Worm (Caenorhabditis elegans) whole organism, L1 larva: ENCODE measurements around the gene F35C11.4.
A peak's percentile ranks its signal among the peaks of the same experiment; 100 is the strongest.

ENCODE experiments used
- C04F5.9 ChIP-seq: sonication (generic microtip); optimal IDR thresholded peaks from 2 replicates; lab custom pipeline; 2016; ENCODE audit warnings: missing genetic modification characterization, missing compliant biosample characterization
- C16A3.4 ChIP-seq: fragments of 150-350 bp; optimal IDR thresholded peaks from 2 replicates; lab custom pipeline; 2014; ENCODE audit warnings: missing biosample characterization, missing genetic modification characterization
- F16B12.6 ChIP-seq: fragments of 150-350 bp; optimal IDR thresholded peaks from 2 replicates; lab custom pipeline; 2014; ENCODE audit warnings: missing biosample characterization, missing genetic modification characterization
- aha-1 ChIP-seq: fragments of 150-350 bp; optimal IDR thresholded peaks from 2 replicates; lab custom pipeline; 2014; ENCODE audit warnings: missing biosample characterization, missing genetic modification characterization
- ama-1 ChIP-seq: fragments of 150-350 bp; optimal IDR thresholded peaks from 2 replicates; lab custom pipeline; 2014
- blmp-1 ChIP-seq: fragments of 150-350 bp; optimal IDR thresholded peaks from 2 replicates; lab custom pipeline; 2014; ENCODE audit warnings: missing biosample characterization, missing genetic modification characterization
- ceh-63 ChIP-seq: fragments of 200-800 bp; sonication (Bioruptor generic); optimal IDR thresholded peaks from 2 replicates; lab custom pipeline; 2018; ENCODE audit warnings: mild to moderate bottlenecking, missing genetic modification characterization, missing compliant biosample characterization
- ceh-8 ChIP-seq: fragments of 200-800 bp; sonication (Bioruptor generic); optimal IDR thresholded peaks from 2 replicates; lab custom pipeline; 2018; ENCODE audit warnings: mild to moderate bottlenecking, missing genetic modification characterization, moderate library complexity, missing compliant biosample characterization
- ceh-88 ChIP-seq: fragments of 200-800 bp; sonication (Bioruptor generic); IDR thresholded peaks from 2 replicates; pipeline ENCODE4 v1.3.6; 2022; ENCODE audit warnings: missing genetic modification characterization, missing compliant biosample characterization
- dpl-1 ChIP-seq, 3 experiments: fragments of 150-350 bp in 2 of 3; sonication (generic microtip) in 1 of 3; optimal IDR thresholded peaks; 2 replicates each; lab custom pipeline; 2014 to 2017; ENCODE audit warnings: missing biosample characterization in 3 of 3, missing genetic modification characterization in 3 of 3, missing genetic modification reagents in 3 of 3
- dsc-1 ChIP-seq: sonication (generic microtip); optimal IDR thresholded peaks from 2 replicates; lab custom pipeline; 2016; ENCODE audit warnings: mild to moderate bottlenecking, missing genetic modification characterization, missing compliant biosample characterization
- efl-1 ChIP-seq, 4 experiments: fragments of 150-350 bp; optimal IDR thresholded peaks in 3 of 4; peaks in 1 of 4; 1 replicate in 1 of 4; 2 replicates in 3 of 4; lab custom pipeline; 2014; ENCODE audit warnings: missing biosample characterization in 2 of 4, missing genetic modification characterization in 2 of 4, missing genetic modification reagents in 2 of 4
- egl-27 ChIP-seq, 2 experiments: fragments of 150-350 bp in 1 of 2; sonication (generic microtip); optimal IDR thresholded peaks; 3 replicates each; lab custom pipeline; 2017 to 2018; ENCODE audit warnings: missing biosample characterization in 2 of 2, missing genetic modification characterization in 2 of 2, missing genetic modification reagents in 2 of 2
- elt-2 ChIP-seq: sonication (generic microtip); optimal IDR thresholded peaks from 2 replicates; lab custom pipeline; 2016; ENCODE audit warnings: missing genetic modification characterization, mild to moderate bottlenecking, inconsistent platforms, missing compliant biosample characterization, missing genetic modification reagents
- ets-5 ChIP-seq: fragments of 200-800 bp; sonication (Bioruptor generic); IDR thresholded peaks from 2 replicates; pipeline ENCODE4 v1.3.6; 2022; ENCODE audit warnings: missing genetic modification characterization, missing compliant biosample characterization
- fkh-8 ChIP-seq: sonication (generic microtip); optimal IDR thresholded peaks from 2 replicates; lab custom pipeline; 2016; ENCODE audit warnings: mild to moderate bottlenecking, missing genetic modification characterization, missing compliant biosample characterization
- hlh-17 ChIP-seq: fragments of 200-800 bp; sonication (Bioruptor generic); optimal IDR thresholded peaks from 2 replicates; lab custom pipeline; 2018; ENCODE audit warnings: missing genetic modification characterization, mild to moderate bottlenecking, missing compliant biosample characterization, moderate library complexity, borderline replicate concordance
- hpl-2 ChIP-seq: fragments of 150-350 bp; optimal IDR thresholded peaks from 2 replicates; lab custom pipeline; 2014; ENCODE audit warnings: missing biosample characterization, missing genetic modification reagents, missing genetic modification characterization
- irx-1 ChIP-seq: sonication (generic microtip); optimal IDR thresholded peaks from 2 replicates; lab custom pipeline; 2016; ENCODE audit warnings: missing genetic modification characterization, missing compliant biosample characterization
- isw-1 ChIP-seq: fragments of 200-800 bp; sonication (Bioruptor generic); IDR thresholded peaks from 2 replicates; pipeline ENCODE4 v1.3.6; 2022; ENCODE audit warnings: missing genetic modification characterization, missing compliant biosample characterization
- jun-1 ChIP-seq: fragments of 150-350 bp; optimal IDR thresholded peaks from 2 replicates; lab custom pipeline; 2014; ENCODE audit warnings: missing biosample characterization, missing genetic modification reagents, missing genetic modification characterization
- lin-13 ChIP-seq: fragments of 150-350 bp; optimal IDR thresholded peaks from 2 replicates; lab custom pipeline; 2014; ENCODE audit warnings: missing biosample characterization, missing genetic modification reagents, missing genetic modification characterization
- lin-35 ChIP-seq, 2 experiments: fragments of 150-350 bp; optimal IDR thresholded peaks; 2 replicates each; lab custom pipeline; 2014; ENCODE audit warnings: missing biosample characterization in 2 of 2, missing genetic modification characterization in 2 of 2, missing genetic modification reagents in 2 of 2
- lin-39 ChIP-seq: fragments of 150-350 bp; optimal IDR thresholded peaks from 2 replicates; lab custom pipeline; 2014; ENCODE audit warnings: missing biosample characterization, missing genetic modification reagents, missing genetic modification characterization
- lsy-2 ChIP-seq, 2 experiments: fragments of 150-350 bp; optimal IDR thresholded peaks; 2 replicates each; lab custom pipeline; 2014; ENCODE audit warnings: missing biosample characterization in 2 of 2, missing genetic modification characterization in 2 of 2
- mab-9 ChIP-seq: fragments of 200-800 bp; sonication (Bioruptor generic); IDR thresholded peaks from 2 replicates; pipeline ENCODE4 v1.3.6; 2022; ENCODE audit warnings: missing genetic modification reagents, missing genetic modification characterization, missing compliant biosample characterization
- mdl-1 ChIP-seq, 2 experiments: fragments of 150-350 bp; optimal IDR thresholded peaks; 2 replicates each; lab custom pipeline; 2014 to 2017; ENCODE audit warnings: missing biosample characterization in 2 of 2, missing genetic modification characterization in 2 of 2, inconsistent platforms in 1 of 2
- nhr-12 ChIP-seq: sonication (generic microtip); optimal IDR thresholded peaks from 2 replicates; lab custom pipeline; 2017; ENCODE audit warnings: missing biosample characterization, missing genetic modification characterization
- nhr-20 ChIP-seq: sonication (generic microtip); optimal IDR thresholded peaks from 2 replicates; lab custom pipeline; 2016; ENCODE audit warnings: mild to moderate bottlenecking, missing genetic modification characterization, missing compliant biosample characterization
- nhr-237 ChIP-seq: fragments of 150-350 bp; optimal IDR thresholded peaks from 2 replicates; lab custom pipeline; 2014; ENCODE audit warnings: missing biosample characterization, missing genetic modification characterization
- nhr-47 ChIP-seq: sonication (generic microtip); optimal IDR thresholded peaks from 2 replicates; lab custom pipeline; 2016; ENCODE audit warnings: mild to moderate bottlenecking, missing genetic modification characterization, moderate library complexity, missing compliant biosample characterization
- nhr-71 ChIP-seq: sonication (generic microtip); optimal IDR thresholded peaks from 2 replicates; lab custom pipeline; 2016; ENCODE audit warnings: mild to moderate bottlenecking, missing genetic modification characterization, moderate library complexity, missing compliant biosample characterization
- nhr-76 ChIP-seq: sonication (generic microtip); optimal IDR thresholded peaks from 2 replicates; lab custom pipeline; 2017; ENCODE audit warnings: missing biosample characterization, missing genetic modification characterization
- nhr-84 ChIP-seq: sonication (generic microtip); optimal IDR thresholded peaks from 2 replicates; lab custom pipeline; 2017; ENCODE audit warnings: missing biosample characterization, missing genetic modification characterization
- nhr-90 ChIP-seq: sonication (generic microtip); optimal IDR thresholded peaks from 2 replicates; lab custom pipeline; 2016; ENCODE audit warnings: mild to moderate bottlenecking, missing genetic modification characterization, missing compliant biosample characterization; ENCODE audit not compliant: poor library complexity
- pag-3 ChIP-seq: sonication (generic microtip); optimal IDR thresholded peaks from 2 replicates; lab custom pipeline; 2017; ENCODE audit warnings: missing genetic modification characterization, mild to moderate bottlenecking, missing compliant biosample characterization, antibody characterized with exemption, borderline replicate concordance; ENCODE audit not compliant: insufficient read depth
- pqm-1 ChIP-seq: sonication (generic microtip); optimal IDR thresholded peaks from 3 replicates; lab custom pipeline; 2017; ENCODE audit warnings: missing biosample characterization, missing genetic modification characterization
- snpc-4 ChIP-seq: fragments of 150-350 bp; optimal IDR thresholded peaks from 2 replicates; lab custom pipeline; 2014; ENCODE audit warnings: missing biosample characterization, missing genetic modification characterization
- sox-4 ChIP-seq: sonication (generic microtip); optimal IDR thresholded peaks from 2 replicates; lab custom pipeline; 2016; ENCODE audit warnings: missing genetic modification characterization, missing compliant biosample characterization
- sptf-1 ChIP-seq: fragments of 150-350 bp; optimal IDR thresholded peaks from 2 replicates; lab custom pipeline; 2014; ENCODE audit warnings: missing biosample characterization, missing genetic modification characterization
- swsn-7 ChIP-seq: sonication (generic microtip); optimal IDR thresholded peaks from 2 replicates; lab custom pipeline; 2016; ENCODE audit warnings: missing genetic modification characterization, missing compliant biosample characterization
- tlp-1 ChIP-seq: fragments of 150-350 bp; optimal IDR thresholded peaks from 2 replicates; lab custom pipeline; 2014; ENCODE audit warnings: missing biosample characterization, missing genetic modification characterization
- unc-130 ChIP-seq: fragments of 150-350 bp; optimal IDR thresholded peaks from 2 replicates; lab custom pipeline; 2017; ENCODE audit warnings: missing biosample characterization, missing genetic modification characterization, inconsistent platforms
- unc-62 ChIP-seq: fragments of 150-350 bp; optimal IDR thresholded peaks from 2 replicates; lab custom pipeline; 2014; ENCODE audit warnings: missing biosample characterization, missing genetic modification reagents, missing genetic modification characterization
- unc-86 ChIP-seq: sonication (generic microtip); optimal IDR thresholded peaks from 2 replicates; lab custom pipeline; 2016; ENCODE audit warnings: missing genetic modification characterization, missing compliant biosample characterization
- unc-98 ChIP-seq: fragments of 200-800 bp; sonication (Bioruptor generic); IDR thresholded peaks from 2 replicates; pipeline ENCODE4 v1.3.6; 2022; ENCODE audit warnings: missing genetic modification characterization, missing compliant biosample characterization
- vab-15 ChIP-seq: sonication (generic microtip); optimal IDR thresholded peaks from 2 replicates; lab custom pipeline; 2017; ENCODE audit warnings: missing genotype, mild to moderate bottlenecking, missing genetic modification characterization, missing compliant biosample characterization
- xbp-1 ChIP-seq: sonication (generic microtip); optimal IDR thresholded peaks from 2 replicates; lab custom pipeline; 2016; ENCODE audit warnings: missing genetic modification characterization, missing compliant biosample characterization
- zag-1 ChIP-seq: fragments of 150-350 bp; optimal IDR thresholded peaks from 2 replicates; lab custom pipeline; 2014; ENCODE audit warnings: missing biosample characterization, missing genetic modification characterization
- zip-4 ChIP-seq: fragments of 200-800 bp; sonication (Bioruptor generic); optimal IDR thresholded peaks from 2 replicates; lab custom pipeline; 2018; ENCODE audit warnings: mild to moderate bottlenecking, missing genetic modification characterization, moderate library complexity, missing compliant biosample characterization
- ztf-11 ChIP-seq, 2 experiments: sonication (generic microtip); optimal IDR thresholded peaks; 2 replicates each; lab custom pipeline; 2016 to 2017; ENCODE audit warnings: missing genetic modification characterization in 2 of 2, missing biosample characterization in 1 of 2, missing compliant biosample characterization in 1 of 2
- ztf-4 ChIP-seq: fragments of 150-350 bp; optimal IDR thresholded peaks from 2 replicates; lab custom pipeline; 2014; ENCODE audit warnings: missing biosample characterization, missing genetic modification characterization

The F35C11.4 gene

DNA sequence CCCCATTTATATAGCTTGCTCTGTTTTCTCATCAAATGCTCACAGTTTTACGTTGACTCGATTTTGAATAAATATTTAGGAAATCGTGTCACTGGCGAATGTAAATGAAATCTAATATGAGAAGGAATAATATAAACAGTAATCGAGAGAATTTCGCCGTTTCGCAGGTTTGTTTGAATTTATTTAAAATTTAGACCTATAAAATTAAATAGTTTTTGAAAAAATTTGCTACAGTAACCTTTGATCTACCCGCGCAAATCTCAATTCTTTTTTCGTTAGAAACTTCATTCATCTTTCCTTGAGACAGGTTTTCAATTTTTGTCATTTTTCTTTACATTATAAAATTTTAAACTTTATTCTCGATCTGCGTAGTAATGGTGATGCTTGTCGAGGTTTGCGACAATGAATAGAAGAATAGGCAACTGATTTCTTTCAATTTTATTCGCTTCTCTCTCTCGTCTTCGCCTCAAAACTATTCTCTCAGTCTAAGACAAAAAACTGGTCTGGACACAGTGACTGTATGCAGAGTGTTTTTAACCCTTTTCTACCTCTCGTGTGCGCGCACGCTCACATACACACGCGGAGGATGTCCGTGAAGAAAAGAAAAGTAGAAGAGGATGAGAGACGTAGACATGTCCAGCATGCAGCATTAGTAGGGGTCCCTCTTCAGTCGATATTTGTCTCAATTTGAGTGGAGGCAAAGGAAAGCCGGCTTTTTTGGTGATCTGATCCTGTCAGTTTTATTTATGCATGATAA is 26.3 kb upstream of the F35C11.4 start, which contains the start of gene dab-1:
TSS of gene dab-1 (plus strand) at position 78 of the 757 bp plus-strand sequence.
- no peak for TF ChIP-seq nhr-237 (tag; lab: Kevin White, UChicago)
- TF ChIP-seq pqm-1 (tag; lab: Kevin White, UChicago), result no peak
- no peak for TF ChIP-seq elt-2 (tag; lab: Kevin White, UChicago)
- TF ChIP-seq hlh-17 (GFP tag; lab: Kevin White, UChicago), result no peak
- TF ChIP-seq xbp-1 (tag; lab: Kevin White, UChicago), result no peak
- no peak for TF ChIP-seq unc-62 (GFP tag; lab: Kevin White, UChicago)
- TF ChIP-seq zip-4 (GFP tag; lab: Kevin White, UChicago), result no peak
- TF ChIP-seq nhr-76 (tag; lab: Kevin White, UChicago), result no peak
- TF ChIP-seq ceh-63 (GFP tag; lab: Kevin White, UChicago), result no peak
- TF ChIP-seq sptf-1, result no peak
- no peak for TF ChIP-seq nhr-12 (tag; lab: Kevin White, UChicago)
- TF ChIP-seq zag-1 (tag; lab: Kevin White, UChicago), result no peak
- TF ChIP-seq dsc-1, result no peak
- no peak for TF ChIP-seq hpl-2
- TF ChIP-seq nhr-20, result peak; percentile 37
- no peak for TF ChIP-seq lin-13
- TF ChIP-seq sox-4 (tag; lab: Kevin White, UChicago), result no peak
- TF ChIP-seq unc-98 (GFP tag; lab: Robert Waterston, UW), result no peak
- no peak for TF ChIP-seq ama-1 (lab: Kevin White, UChicago)
- TF ChIP-seq pag-3, result no peak
- no peak for TF ChIP-seq ceh-88 (GFP tag; lab: Robert Waterston, UW)
- no peak for TF ChIP-seq nhr-47
- no peak for TF ChIP-seq vab-15 (tag; lab: Kevin White, UChicago)
- no peak for TF ChIP-seq tlp-1
- no peak for TF ChIP-seq lin-39
- no peak for TF ChIP-seq mab-9
- TF ChIP-seq unc-130 (tag; lab: Kevin White, UChicago), result no peak
- TF ChIP-seq nhr-84 (tag; lab: Kevin White, UChicago), result no peak
- TF ChIP-seq lsy-2 (tag; optimal IDR thresholded peaks at IDR 0.05; lab: Kevin White, UChicago), result peak in 1 of 2 experiments; percentile 51
- TF ChIP-seq ztf-11 (tag; optimal IDR thresholded peaks at IDR 0.05; lab: Kevin White, UChicago), result no peak
- no peak for TF ChIP-seq irx-1
- TF ChIP-seq ets-5, result no peak
- TF ChIP-seq lin-35 (GFP tag; optimal IDR thresholded peaks at IDR 0.05; lab: Kevin White, UChicago), result peak in 1 of 2 experiments; percentile 58
- TF ChIP-seq ztf-4, result no peak
- TF ChIP-seq egl-27 (tag; optimal IDR thresholded peaks at IDR 0.05; lab: Kevin White, UChicago), result no peak
- TF ChIP-seq nhr-90 (tag; lab: Kevin White, UChicago), result no peak
- TF ChIP-seq unc-86 (tag; lab: Kevin White, UChicago), result no peak
- TF ChIP-seq blmp-1, result peak; percentile 91
- no peak for TF ChIP-seq fkh-8
- no peak for TF ChIP-seq snpc-4
- no peak for TF ChIP-seq aha-1 (tag; lab: Kevin White, UChicago)
- peak; percentile 4 to 11 for TF ChIP-seq efl-1 (optimal IDR thresholded peaks at IDR 0.05; lab: Kevin White, UChicago)
- peak in 1 of 2 experiments; percentile 69 for TF ChIP-seq efl-1 (GFP tag; optimal IDR thresholded peaks at IDR 0.05 in 1 of 2; lab: Kevin White, UChicago)
- no peak for TF ChIP-seq dpl-1 (GFP tag; optimal IDR thresholded peaks at IDR 0.05; lab: Kevin White, UChicago)
- no peak for TF ChIP-seq C04F5.9 (tag; lab: Kevin White, UChicago)
- no peak for TF ChIP-seq F16B12.6 (tag; lab: Kevin White, UChicago)
- TF ChIP-seq jun-1 (tag; lab: Kevin White, UChicago), result no peak
- no peak for TF ChIP-seq C16A3.4
- TF ChIP-seq nhr-71 (tag; lab: Kevin White, UChicago), result peak; percentile 34
- no peak for TF ChIP-seq isw-1 (GFP tag; lab: Robert Waterston, UW)
- TF ChIP-seq swsn-7 (tag; lab: Kevin White, UChicago), result no peak
- no peak for TF ChIP-seq ceh-8 (GFP tag; lab: Kevin White, UChicago)
- TF ChIP-seq mdl-1 (tag; optimal IDR thresholded peaks at IDR 0.05; lab: Kevin White, UChicago), result peak in 1 of 2 experiments; percentile 73
